Fruit fly (Drosophila melanogaster) S2 (cell line): Measurements from ENCODE around the gene CG9592.

Experiments
- CG8478 ChIP-seq: fragments of >200 bp; optimal IDR thresholded peaks from 2 replicates; lab custom pipeline; 2018
- CTCF ChIP-seq, 2 experiments: fragments of >200 bp; optimal IDR thresholded peaks; 2 replicates each; lab custom pipeline; 2018

- TF ChIP-seq CG8478 (lab: Kevin White, UChicago) = no peak
- no peak for TF ChIP-seq CTCF (optimal IDR thresholded peaks at IDR 0.05; lab: Kevin White, UChicago)
Measured at dm6 chr3L:14551621-14552020, 34.0 kb downstream of the CG9592 start.
